Worm (Caenorhabditis elegans): ENCODE measurements around the gene syx-18.

DNA sequence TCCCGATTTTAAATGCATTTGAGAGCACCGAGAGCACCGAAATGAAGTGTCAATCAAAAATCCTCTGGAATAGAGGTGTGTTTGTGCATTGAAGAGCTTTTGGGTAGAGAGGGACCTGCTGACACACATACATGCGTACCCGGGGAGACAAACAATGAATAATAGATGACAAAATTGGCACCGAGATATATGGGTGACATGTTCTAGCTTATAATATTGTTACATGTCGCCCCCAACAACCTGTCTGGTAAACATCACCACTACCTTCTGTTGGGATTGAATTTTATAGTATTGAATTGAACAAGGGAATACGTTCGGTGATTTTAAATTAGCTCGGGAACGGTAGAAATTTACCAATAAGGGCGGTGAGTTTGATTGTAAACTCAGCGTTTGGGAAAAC is 28.5 kb upstream of the syx-18 start:
- TF ChIP-seq W03F9.2 (tag; optimal IDR thresholded peaks at IDR 0.05) (no peak), dao-5 (tag; optimal IDR thresholded peaks at IDR 0.05) (no peak), him-1 (tag; optimal IDR thresholded peaks at IDR 0.05) (no peak)

All from whole organism, L4/young adult.